Fruit fly (Drosophila melanogaster) whole organism, embryonic: Measurements from ENCODE around the gene CG45081.
A peak's percentile ranks its signal among the peaks of the same experiment; 100 is the strongest.

ENCODE experiments used
- Aef1 ChIP-seq: fragments of 200-800 bp; sonication (Bioruptor generic); IDR thresholded peaks from 3 replicates; pipeline ENCODE4 v1.3.6; 2022; ENCODE audit warnings: missing biosample characterization, missing genetic modification characterization
- Atf3 ChIP-seq: fragments of 200-800 bp; sonication (Bioruptor generic); optimal IDR thresholded peaks from 3 replicates; lab custom pipeline; 2016; ENCODE audit warnings: missing biosample characterization, missing genetic modification characterization
- CG11247 ChIP-seq: fragments of 200-800 bp; sonication (Bioruptor generic); IDR thresholded peaks from 2 replicates; pipeline ENCODE4 v1.3.6; 2022; ENCODE audit warnings: missing biosample characterization, missing genetic modification characterization
- CG11504 ChIP-seq: fragments of 200-800 bp; sonication (Bioruptor generic); optimal IDR thresholded peaks from 3 replicates; lab custom pipeline; 2019; ENCODE audit warnings: missing biosample characterization, mild to moderate bottlenecking, missing genetic modification characterization, moderate library complexity
- CG12299 ChIP-seq: fragments of 200-800 bp; sonication (Bioruptor generic); optimal IDR thresholded peaks from 2 replicates; lab custom pipeline; 2018; ENCODE audit warnings: missing biosample characterization, mild to moderate bottlenecking, missing genetic modification characterization
- CG13894 ChIP-seq: fragments of 200-800 bp; sonication (Bioruptor generic); optimal IDR thresholded peaks from 3 replicates; lab custom pipeline; 2018; ENCODE audit warnings: missing biosample characterization, mild to moderate bottlenecking, missing genetic modification characterization, moderate library complexity
- CG14667 ChIP-seq: fragments of 200-800 bp; sonication (Bioruptor generic); IDR thresholded peaks from 2 replicates; pipeline ENCODE4 v1.3.6; 2022; ENCODE audit warnings: missing biosample characterization, missing genetic modification characterization
- CG15011 ChIP-seq: fragments of 200-800 bp; sonication (Bioruptor generic); optimal IDR thresholded peaks from 3 replicates; lab custom pipeline; 2018; ENCODE audit warnings: missing biosample characterization, mild to moderate bottlenecking, missing genetic modification characterization
- CG15514 ChIP-seq: fragments of 200-800 bp; sonication (Bioruptor generic); optimal IDR thresholded peaks from 3 replicates; lab custom pipeline; 2017; ENCODE audit warnings: missing biosample characterization, missing genetic modification characterization, mild to moderate bottlenecking, moderate library complexity, missing genetic modification reagents
- CG17361 ChIP-seq: fragments of 200-800 bp; sonication (Bioruptor generic); IDR thresholded peaks from 3 replicates; pipeline ENCODE4 v1.3.6; 2022; ENCODE audit warnings: missing biosample characterization, missing genetic modification characterization
- CG18599 ChIP-seq: fragments of 200-800 bp; sonication (Bioruptor generic); optimal IDR thresholded peaks from 3 replicates; lab custom pipeline; 2017; ENCODE audit warnings: missing biosample characterization, missing genetic modification characterization, mild to moderate bottlenecking, moderate library complexity, missing genetic modification reagents
- CG18764 ChIP-seq: fragments of 200-800 bp; sonication (Bioruptor generic); optimal IDR thresholded peaks from 3 replicates; lab custom pipeline; 2016; ENCODE audit warnings: missing biosample characterization, missing genetic modification characterization
- CG2116 ChIP-seq: fragments of 200-800 bp; sonication (Bioruptor generic); optimal IDR thresholded peaks from 3 replicates; lab custom pipeline; 2018; ENCODE audit warnings: missing biosample characterization, mild to moderate bottlenecking, missing genetic modification characterization
- CG31365 ChIP-seq: fragments of 200-800 bp; sonication (Bioruptor generic); optimal IDR thresholded peaks from 2 replicates; lab custom pipeline; 2018; ENCODE audit warnings: missing biosample characterization, mild to moderate bottlenecking, missing genetic modification characterization
- CG4730 ChIP-seq: fragments of 200-800 bp; sonication (Bioruptor generic); IDR thresholded peaks from 2 replicates; pipeline ENCODE4 v1.3.6; 2022; ENCODE audit warnings: missing biosample characterization, missing genetic modification characterization
- CG6654 ChIP-seq: fragments of 200-800 bp; sonication (Bioruptor generic); optimal IDR thresholded peaks from 2 replicates; lab custom pipeline; 2017; ENCODE audit warnings: missing biosample characterization, mild to moderate bottlenecking, missing genetic modification characterization
- CG7271 ChIP-seq: fragments of 200-800 bp; sonication (Bioruptor generic); optimal IDR thresholded peaks from 2 replicates; lab custom pipeline; 2018; ENCODE audit warnings: missing biosample characterization, mild to moderate bottlenecking, missing genetic modification characterization, moderate library complexity
- CG7928 ChIP-seq: fragments of 200-800 bp; sonication (Bioruptor generic); optimal IDR thresholded peaks from 2 replicates; lab custom pipeline; 2017; ENCODE audit warnings: missing biosample characterization, mild to moderate bottlenecking, missing genetic modification characterization
- CG7987 ChIP-seq: fragments of 200-800 bp; sonication (Bioruptor generic); optimal IDR thresholded peaks from 2 replicates; lab custom pipeline; 2018; ENCODE audit warnings: missing biosample characterization, mild to moderate bottlenecking, missing genetic modification characterization, moderate library complexity
- CG8765 ChIP-seq: fragments of 200-800 bp; sonication (Bioruptor generic); IDR thresholded peaks from 2 replicates; pipeline ENCODE4 v1.3.6; 2022; ENCODE audit warnings: missing biosample characterization, missing genetic modification characterization
- CG9437 ChIP-seq: fragments of 200-800 bp; sonication (Bioruptor generic); optimal IDR thresholded peaks from 2 replicates; lab custom pipeline; 2018; ENCODE audit warnings: missing biosample characterization, mild to moderate bottlenecking, missing genetic modification characterization
- CkIIα-i1 ChIP-seq: fragments of 200-800 bp; sonication (Bioruptor generic); IDR thresholded peaks from 2 replicates; pipeline ENCODE4 v1.3.6; 2022; ENCODE audit warnings: missing biosample characterization, missing genetic modification characterization
- D19B ChIP-seq: fragments of 200-800 bp; sonication (Bioruptor generic); optimal IDR thresholded peaks from 2 replicates; lab custom pipeline; 2017; ENCODE audit warnings: missing biosample characterization, mild to moderate bottlenecking, missing genetic modification characterization
- Dad ChIP-seq: fragments of 200-800 bp; sonication (Bioruptor generic); optimal IDR thresholded peaks from 3 replicates; lab custom pipeline; 2016; ENCODE audit warnings: missing biosample characterization, missing genetic modification characterization
- Dbx ChIP-seq: fragments of 200-800 bp; sonication (Bioruptor generic); IDR thresholded peaks from 3 replicates; pipeline ENCODE4 v1.3.6; 2022; ENCODE audit warnings: missing biosample characterization, missing genetic modification characterization
- Deaf1 ChIP-seq: fragments of 200-800 bp; optimal IDR thresholded peaks from 3 replicates; lab custom pipeline; 2019; ENCODE audit warnings: missing biosample characterization, mild to moderate bottlenecking, missing genetic modification characterization, moderate library complexity
- Dp ChIP-seq: fragments of 200-800 bp; sonication (Bioruptor generic); optimal IDR thresholded peaks from 2 replicates; lab custom pipeline; 2018; ENCODE audit warnings: missing biosample characterization, mild to moderate bottlenecking, missing genetic modification characterization, moderate library complexity
- HHEX ChIP-seq: fragments of 200-800 bp; sonication (Bioruptor generic); optimal IDR thresholded peaks from 3 replicates; lab custom pipeline; 2017; ENCODE audit warnings: missing biosample characterization, mild to moderate bottlenecking, missing genetic modification characterization, missing genetic modification reagents
- HmgD ChIP-seq: fragments of 200-800 bp; sonication (Bioruptor generic); optimal IDR thresholded peaks from 3 replicates; lab custom pipeline; 2016; ENCODE audit warnings: missing biosample characterization, missing genetic modification characterization
- HmgZ ChIP-seq: fragments of 200-800 bp; sonication (Bioruptor generic); optimal IDR thresholded peaks from 2 replicates; lab custom pipeline; 2018; ENCODE audit warnings: missing biosample characterization, mild to moderate bottlenecking, missing genetic modification characterization
- Kr ChIP-seq: fragments of 200-800 bp; sonication (Bioruptor generic); optimal IDR thresholded peaks from 2 replicates; lab custom pipeline; 2017; ENCODE audit warnings: missing biosample characterization, mild to moderate bottlenecking, missing genetic modification characterization
- MBD-R2 ChIP-seq: fragments of 200-800 bp; sonication (Bioruptor generic); IDR thresholded peaks from 2 replicates; pipeline ENCODE4 v1.3.6; 2022; ENCODE audit warnings: missing biosample characterization, missing genetic modification characterization
- MTF-1 ChIP-seq: fragments of 200-800 bp; sonication (Bioruptor generic); optimal IDR thresholded peaks from 2 replicates; lab custom pipeline; 2018; ENCODE audit warnings: missing biosample characterization, mild to moderate bottlenecking, missing genetic modification characterization, borderline replicate concordance
- Myb ChIP-seq: fragments of 200-800 bp; sonication (Bioruptor generic); optimal IDR thresholded peaks from 2 replicates; lab custom pipeline; 2016; ENCODE audit warnings: missing biosample characterization, missing genetic modification characterization
- Opbp ChIP-seq: fragments of 200-800 bp; sonication (Bioruptor generic); IDR thresholded peaks from 3 replicates; pipeline ENCODE4 v1.3.6; 2022; ENCODE audit warnings: missing biosample characterization, missing genetic modification characterization; ENCODE audit not compliant: partially characterized antibody
- Tbp ChIP-seq: fragments of >200 bp; optimal IDR thresholded peaks from 2 replicates; lab custom pipeline; 2018; ENCODE audit warnings: missing biosample characterization, missing genetic modification characterization
- br ChIP-seq: fragments of >200 bp; optimal IDR thresholded peaks from 2 replicates; lab custom pipeline; 2017
- btn ChIP-seq: fragments of 200-800 bp; sonication (Bioruptor generic); optimal IDR thresholded peaks from 2 replicates; lab custom pipeline; 2016; ENCODE audit warnings: missing biosample characterization, missing genetic modification characterization
- ci ChIP-seq: fragments of 200-800 bp; sonication (Bioruptor generic); IDR thresholded peaks from 3 replicates; pipeline ENCODE4 v1.3.6; 2022; ENCODE audit warnings: missing biosample characterization, missing genetic modification characterization
- crp ChIP-seq, 2 experiments: fragments of 200-800 bp; sonication (Bioruptor generic); optimal IDR thresholded peaks; 2 replicates in 1 of 2; 3 replicates in 1 of 2; lab custom pipeline; 2017; ENCODE audit warnings: missing biosample characterization in 2 of 2, missing genetic modification characterization in 2 of 2, mild to moderate bottlenecking in 1 of 2, moderate library complexity in 1 of 2
- da ChIP-seq: fragments of 200-800 bp; sonication (Bioruptor generic); optimal IDR thresholded peaks from 2 replicates; lab custom pipeline; 2016; ENCODE audit warnings: missing biosample characterization, missing genetic modification characterization
- grn ChIP-seq: fragments of 200-800 bp; sonication (Bioruptor generic); optimal IDR thresholded peaks from 3 replicates; lab custom pipeline; 2017; ENCODE audit warnings: missing biosample characterization, missing genetic modification characterization
- jing ChIP-seq: fragments of 200-800 bp; sonication (Bioruptor generic); optimal IDR thresholded peaks from 2 replicates; lab custom pipeline; 2018; ENCODE audit warnings: missing biosample characterization, mild to moderate bottlenecking, missing genetic modification characterization
- lilli ChIP-seq: fragments of 200-800 bp; sonication (Bioruptor generic); optimal IDR thresholded peaks from 3 replicates; lab custom pipeline; 2016; ENCODE audit warnings: missing biosample characterization, missing genetic modification characterization
- pita ChIP-seq: fragments of 200-800 bp; sonication (Bioruptor generic); optimal IDR thresholded peaks from 2 replicates; lab custom pipeline; 2017; ENCODE audit warnings: missing biosample characterization, mild to moderate bottlenecking, missing genetic modification characterization
- ro ChIP-seq: fragments of 200-800 bp; sonication (Bioruptor generic); IDR thresholded peaks from 2 replicates; pipeline ENCODE4 v1.3.6; 2022; ENCODE audit warnings: missing biosample characterization, missing genetic modification characterization
- sob ChIP-seq: fragments of 200-800 bp; sonication (Bioruptor generic); IDR thresholded peaks from 2 replicates; pipeline ENCODE4 v1.3.6; 2022; ENCODE audit warnings: missing biosample characterization, missing genetic modification characterization
- vvl ChIP-seq: fragments of 200-800 bp; sonication (Bioruptor generic); IDR thresholded peaks from 2 replicates; pipeline ENCODE4 v1.3.6; 2022; ENCODE audit warnings: missing biosample characterization, missing genetic modification characterization
- z ChIP-seq: fragments of 200-800 bp; sonication (Bioruptor generic); IDR thresholded peaks from 3 replicates; pipeline ENCODE4 v1.3.6; 2022; ENCODE audit warnings: missing biosample characterization, missing genetic modification characterization
- zfh2 ChIP-seq: fragments of 200-800 bp; sonication (Bioruptor generic); optimal IDR thresholded peaks from 2 replicates; lab custom pipeline; 2016; ENCODE audit warnings: missing biosample characterization, missing genetic modification characterization

CG45081 gene

DNA sequence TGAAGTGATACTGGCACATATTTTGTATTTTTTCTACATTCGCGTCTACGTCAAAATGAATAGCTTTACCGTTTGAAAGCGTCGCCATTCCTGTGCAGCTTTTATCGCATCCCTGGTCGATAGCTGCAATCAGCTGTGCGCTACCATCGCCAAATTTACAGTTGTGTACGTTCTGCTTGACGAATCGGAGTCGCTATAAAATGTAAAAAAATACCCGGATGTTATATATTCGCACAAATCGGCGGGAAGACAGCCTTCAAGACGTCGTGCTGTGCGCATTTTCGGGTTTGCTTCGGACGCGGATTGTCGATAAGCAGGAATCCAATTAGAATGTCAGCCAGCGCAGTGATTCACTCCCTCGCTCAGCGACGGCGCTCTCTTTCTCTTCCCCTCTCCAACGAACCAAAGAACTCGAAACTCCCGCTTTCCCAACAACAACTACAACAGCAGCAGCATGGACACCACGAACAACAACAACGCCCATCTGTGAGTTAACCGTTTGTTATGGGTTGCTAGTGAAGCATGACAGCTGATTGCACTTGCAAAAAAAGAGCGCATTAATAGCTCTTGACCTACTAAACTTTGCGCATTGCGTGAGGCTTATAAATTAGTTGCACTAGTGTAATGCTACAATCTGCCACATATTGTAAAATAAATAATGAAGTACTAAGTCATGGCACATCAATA lies 28.9 kb downstream of the CG45081 start:
- TF ChIP-seq Opbp (no peak), CG2116 (peak; percentile 57), CG17361 (GFP tag; lab: Robert Waterston, UW) (no peak), CG7987 (GFP tag; lab: Kevin White, UChicago) (no peak), Tbp (no peak), CG4730 (no peak), zfh2 (GFP tag; lab: Kevin White, UChicago) (no peak), sob (0 out of 2 replicates have a peak, but pooled peaks have one; percentile 4), ci (GFP tag; lab: Robert Waterston, UW) (0 out of 3 replicates have a peak, but pooled peaks have one; percentile 58), pita (GFP tag; lab: Kevin White, UChicago) (peak; percentile 50), CG18599 (GFP tag; lab: Kevin White, UChicago) (no peak), CG14667 (GFP tag; lab: Robert Waterston, UW) (no peak), Dp (GFP tag; lab: Kevin White, UChicago) (peak; percentile 40), Atf3 (GFP tag; lab: Kevin White, UChicago) (no peak), HmgZ (no peak), CG15514 (peak; percentile 33), Dbx (GFP tag; lab: Robert Waterston, UW) (no peak), CG13894 (tag; lab: Kevin White, UChicago) (peak; percentile 29), HHEX (no peak), CG18764 (no peak), CG11247 (GFP tag; lab: Robert Waterston, UW) (no peak), lilli (no peak), CG9437 (GFP tag; lab: Kevin White, UChicago) (no peak), D19B (no peak), da (GFP tag; lab: Kevin White, UChicago) (no peak), MBD-R2 (GFP tag; lab: Robert Waterston, UW) (peak; percentile 54), CG7928 (peak; percentile 95), vvl (0 out of 2 replicates have a peak, but pooled peaks have one; percentile 5), CG31365 (tag; lab: Kevin White, UChicago) (no peak), Dad (GFP tag; lab: Kevin White, UChicago) (no peak), crp (GFP tag; optimal IDR thresholded peaks at IDR 0.05; lab: Kevin White, UChicago) (peak; percentile 75 to 96), btn (no peak), CG12299 (peak; percentile 55), CG8765 (GFP tag; lab: Robert Waterston, UW) (0 out of 2 replicates have a peak, but pooled peaks have one; percentile 3), grn (no peak), HmgD (peak; percentile 48), CG15011 (GFP tag; lab: Kevin White, UChicago) (no peak), ro (GFP tag; lab: Robert Waterston, UW) (no peak), MTF-1 (no peak), br (lab: Kevin White, UChicago) (no peak), CkIIα-i1 (GFP tag; lab: Robert Waterston, UW) (no peak), CG11504 (tag; lab: Kevin White, UChicago) (peak; percentile 10), CG7271 (tag; lab: Kevin White, UChicago) (no peak), Aef1 (GFP tag; lab: Robert Waterston, UW) (peak; percentile 58; the same call in 2 of the 3 replicates), z (GFP tag; lab: Robert Waterston, UW) (no peak), CG6654 (GFP tag; lab: Kevin White, UChicago) (no peak), jing (GFP tag; lab: Kevin White, UChicago) (no peak), Kr (GFP tag; lab: Kevin White, UChicago) (no peak), Deaf1 (tag; lab: Kevin White, UChicago) (peak; percentile 85), Myb (GFP tag; lab: Kevin White, UChicago) (peak; percentile 38)
